Worm (Caenorhabditis elegans) whole organism, young adult: ENCODE measurements around the gene ets-6.

Source experiments
- B0019.2 ChIP-seq: fragments of 200-800 bp; sonication (Bioruptor generic); conservative IDR thresholded peaks from 2 replicates; pipeline ENCODE4 v1.3.6; 2022; ENCODE audit warnings: missing genetic modification reagents, missing genetic modification characterization, missing compliant biosample characterization
- B0261.1 ChIP-seq: sonication (generic microtip); optimal IDR thresholded peaks from 2 replicates; lab custom pipeline; 2016; ENCODE audit warnings: mild to moderate bottlenecking, missing genetic modification characterization, moderate library complexity, missing compliant biosample characterization
- C17E4.6 ChIP-seq: fragments of 200-800 bp; sonication (Bioruptor generic); IDR thresholded peaks from 2 replicates; pipeline ENCODE4 v1.3.6; 2022; ENCODE audit warnings: missing genetic modification reagents, missing genetic modification characterization, missing compliant biosample characterization
- F33H1.4 ChIP-seq: fragments of 200-800 bp; sonication (Bioruptor generic); IDR thresholded peaks from 2 replicates; pipeline ENCODE4 v1.3.6; 2022; ENCODE audit warnings: missing genetic modification reagents, missing genetic modification characterization, missing compliant biosample characterization
- F39B2.1 ChIP-seq: fragments of 200-800 bp; sonication (Bioruptor generic); IDR thresholded peaks from 2 replicates; pipeline ENCODE4 v1.3.6; 2022; ENCODE audit warnings: missing genetic modification reagents, missing genetic modification characterization, missing compliant biosample characterization
- K12H6.12 ChIP-seq: fragments of 200-800 bp; sonication (Bioruptor generic); optimal IDR thresholded peaks from 2 replicates; lab custom pipeline; 2018; ENCODE audit warnings: mild to moderate bottlenecking, missing genetic modification characterization, missing compliant biosample characterization
- T07F8.4 ChIP-seq: sonication (generic microtip); optimal IDR thresholded peaks from 2 replicates; lab custom pipeline; 2016; ENCODE audit warnings: mild to moderate bottlenecking, missing genetic modification characterization, moderate library complexity, missing compliant biosample characterization
- T26A5.8 ChIP-seq: sonication (generic microtip); optimal IDR thresholded peaks from 2 replicates; lab custom pipeline; 2016; ENCODE audit warnings: missing genetic modification characterization, missing compliant biosample characterization
- Y53G8AR.9 ChIP-seq: fragments of 200-800 bp; sonication (Bioruptor generic); conservative IDR thresholded peaks from 2 replicates; pipeline ENCODE4 v1.3.6; 2022; ENCODE audit warnings: missing genetic modification reagents, missing genetic modification characterization, missing compliant biosample characterization
- Y56A3A.18 ChIP-seq: fragments of 200-800 bp; sonication (Bioruptor generic); IDR thresholded peaks from 2 replicates; pipeline ENCODE4 v1.3.6; 2022; ENCODE audit warnings: missing genetic modification reagents, missing genetic modification characterization, missing compliant biosample characterization
- Y95B8A.8 ChIP-seq: fragments of 200-800 bp; sonication (Bioruptor generic); IDR thresholded peaks from 2 replicates; pipeline ENCODE4 v1.3.6; 2022; ENCODE audit warnings: missing genetic modification reagents, missing genetic modification characterization, missing compliant biosample characterization
- ZK185.1 ChIP-seq: sonication (generic microtip); optimal IDR thresholded peaks from 2 replicates; lab custom pipeline; 2016; ENCODE audit warnings: mild to moderate bottlenecking, missing genetic modification characterization, missing compliant biosample characterization; ENCODE audit not compliant: poor library complexity, severe bottlenecking
- aptf-2 ChIP-seq: fragments of 200-800 bp; sonication (Bioruptor generic); conservative IDR thresholded peaks from 2 replicates; pipeline ENCODE4 v1.3.6; 2022; ENCODE audit warnings: missing genetic modification reagents, missing genetic modification characterization, missing compliant biosample characterization
- aptf-3 ChIP-seq: fragments of 200-800 bp; sonication (Bioruptor generic); IDR thresholded peaks from 2 replicates; pipeline ENCODE4 v1.3.6; 2022; ENCODE audit warnings: missing genetic modification characterization, missing compliant biosample characterization
- cebp-1 ChIP-seq, 2 experiments: fragments of 200-800 bp in 1 of 2; sonication (Bioruptor generic) in 1 of 2; sonication (generic microtip) in 1 of 2; IDR thresholded peaks in 1 of 2; optimal IDR thresholded peaks in 1 of 2; 2 replicates each; pipeline versions ENCODE4 v1.3.6 to Lab custom; 2017 to 2022; ENCODE audit warnings: missing compliant biosample characterization in 2 of 2, missing genetic modification characterization in 2 of 2, mild to moderate bottlenecking in 1 of 2, missing genetic modification reagents in 1 of 2, moderate library complexity in 1 of 2
- die-1 ChIP-seq: sonication (generic microtip); optimal IDR thresholded peaks from 2 replicates; lab custom pipeline; 2016; ENCODE audit warnings: missing genotype, mild to moderate bottlenecking, missing genetic modification characterization, missing compliant biosample characterization
- dpff-1 ChIP-seq: sonication (generic microtip); optimal IDR thresholded peaks from 2 replicates; lab custom pipeline; 2017; ENCODE audit warnings: mild to moderate bottlenecking, missing genetic modification characterization, missing compliant biosample characterization
- dpl-1 ChIP-seq: fragments of 150-350 bp; optimal IDR thresholded peaks from 2 replicates; lab custom pipeline; 2014; ENCODE audit warnings: missing biosample characterization, missing genetic modification reagents, missing genetic modification characterization
- egl-18 ChIP-seq: fragments of 200-800 bp; sonication (Bioruptor generic); IDR thresholded peaks from 2 replicates; pipeline ENCODE4 v1.3.6; 2022; ENCODE audit warnings: missing genetic modification reagents, missing genetic modification characterization, missing compliant biosample characterization
- fkh-3 ChIP-seq: sonication (generic microtip); optimal IDR thresholded peaks from 2 replicates; lab custom pipeline; 2016; ENCODE audit warnings: mild to moderate bottlenecking, missing genetic modification characterization, missing compliant biosample characterization
- hlh-12 ChIP-seq: sonication (generic microtip); optimal IDR thresholded peaks from 2 replicates; lab custom pipeline; 2016; ENCODE audit warnings: missing genetic modification characterization, missing compliant biosample characterization
- let-607 ChIP-seq, 2 experiments: fragments of 200-800 bp in 1 of 2; sonication (Bioruptor generic) in 1 of 2; sonication (generic microtip) in 1 of 2; optimal IDR thresholded peaks; 2 replicates each; lab custom pipeline; 2016 to 2018; ENCODE audit warnings: mild to moderate bottlenecking in 2 of 2, missing compliant biosample characterization in 2 of 2, missing genetic modification characterization in 2 of 2, moderate library complexity in 2 of 2, missing genotype in 1 of 2
- lin-35 ChIP-seq, 3 experiments: fragments of 150-350 bp in 2 of 3; sonication (generic microtip) in 1 of 3; optimal IDR thresholded peaks; 2 replicates each; lab custom pipeline; 2014 to 2018; ENCODE audit warnings: missing biosample characterization in 3 of 3, missing genetic modification characterization in 3 of 3, missing genetic modification reagents in 3 of 3
- lin-40 ChIP-seq: sonication (generic microtip); optimal IDR thresholded peaks from 2 replicates; lab custom pipeline; 2016; ENCODE audit warnings: missing genetic modification characterization, mild to moderate bottlenecking, missing compliant biosample characterization, missing genotype, missing genetic modification reagents
- lin-54 ChIP-seq: fragments of 200-800 bp; sonication (Bioruptor generic); optimal IDR thresholded peaks from 2 replicates; lab custom pipeline; 2018; ENCODE audit warnings: mild to moderate bottlenecking, missing genetic modification characterization, missing compliant biosample characterization
- lir-1 ChIP-seq: fragments of 200-800 bp; sonication (Bioruptor generic); conservative IDR thresholded peaks from 2 replicates; pipeline ENCODE4 v1.3.6; 2022; ENCODE audit warnings: missing genetic modification reagents, missing genetic modification characterization, missing compliant biosample characterization
- lsl-1 ChIP-seq: fragments of 200-800 bp; sonication (Bioruptor generic); optimal IDR thresholded peaks from 2 replicates; lab custom pipeline; 2018; ENCODE audit warnings: mild to moderate bottlenecking, missing genetic modification characterization, moderate library complexity, missing compliant biosample characterization
- mcd-1 ChIP-seq: fragments of 200-800 bp; sonication (Bioruptor generic); IDR thresholded peaks from 2 replicates; pipeline ENCODE4 v1.3.6; 2022; ENCODE audit warnings: missing genetic modification reagents, missing genetic modification characterization, missing compliant biosample characterization
- nfya-2 ChIP-seq: fragments of 200-800 bp; sonication (Bioruptor generic); IDR thresholded peaks from 2 replicates; pipeline ENCODE4 v1.3.6; 2022; ENCODE audit warnings: missing genetic modification reagents, missing genetic modification characterization, missing compliant biosample characterization
- nhr-120 ChIP-seq: fragments of 200-800 bp; sonication (Bioruptor generic); IDR thresholded peaks from 2 replicates; pipeline ENCODE4 v1.3.6; 2022; ENCODE audit warnings: missing genetic modification characterization, missing compliant biosample characterization
- nhr-90 ChIP-seq: sonication (generic microtip); optimal IDR thresholded peaks from 2 replicates; lab custom pipeline; 2016; ENCODE audit warnings: missing genotype, mild to moderate bottlenecking, missing genetic modification characterization, missing compliant biosample characterization
- rcor-1 ChIP-seq: fragments of 200-800 bp; sonication (Bioruptor generic); IDR thresholded peaks from 2 replicates; pipeline ENCODE4 v1.3.6; 2022; ENCODE audit warnings: missing genetic modification reagents, missing genetic modification characterization, missing compliant biosample characterization
- sdz-38 ChIP-seq: sonication (generic microtip); optimal IDR thresholded peaks from 2 replicates; lab custom pipeline; 2016; ENCODE audit warnings: missing genotype, missing genetic modification characterization, missing compliant biosample characterization
- snpc-3.4 ChIP-seq: sonication (generic microtip); optimal IDR thresholded peaks from 2 replicates; lab custom pipeline; 2017; ENCODE audit warnings: missing genetic modification characterization, mild to moderate bottlenecking, missing compliant biosample characterization, antibody characterized with exemption, moderate library complexity, missing genotype, missing genetic modification reagents
- sptf-2 ChIP-seq: fragments of 200-800 bp; sonication (Bioruptor generic); optimal IDR thresholded peaks from 2 replicates; lab custom pipeline; 2018; ENCODE audit warnings: mild to moderate bottlenecking, missing genetic modification characterization, missing compliant biosample characterization
- tbx-9 ChIP-seq: sonication (generic microtip); optimal IDR thresholded peaks from 2 replicates; lab custom pipeline; 2016; ENCODE audit warnings: borderline replicate concordance, missing genetic modification characterization, inconsistent platforms, missing compliant biosample characterization
- tlf-1 ChIP-seq: fragments of 200-800 bp; sonication (Bioruptor generic); optimal IDR thresholded peaks from 2 replicates; lab custom pipeline; 2018; ENCODE audit warnings: mild to moderate bottlenecking, missing genetic modification characterization, missing compliant biosample characterization
- unc-62 ChIP-seq: fragments of 150-350 bp; optimal IDR thresholded peaks from 2 replicates; lab custom pipeline; 2014; ENCODE audit warnings: missing biosample characterization, missing genetic modification reagents, missing genetic modification characterization

ets-6 gene

ce11 chrV:7629504-7629903 lies 49.2 kb upstream of the ets-6 start, which contains the start of gene srd-30:
Gene srd-30, plus strand, starts transcription at chrV:7629804.
- TF ChIP-seq nfya-2 (GFP tag; lab: Robert Waterston, UW) (no peak), rcor-1 (GFP tag; lab: Robert Waterston, UW) (no peak), T07F8.4 (tag; lab: Kevin White, UChicago) (no peak), T26A5.8 (no peak), fkh-3 (no peak), nhr-120 (GFP tag; lab: Robert Waterston, UW) (no peak), snpc-3.4 (tag; lab: Kevin White, UChicago) (no peak), tbx-9 (no peak), nhr-90 (tag; lab: Kevin White, UChicago) (no peak), C17E4.6 (GFP tag; lab: Robert Waterston, UW) (no peak), Y95B8A.8 (GFP tag; lab: Robert Waterston, UW) (no peak), Y56A3A.18 (no peak), ZK185.1 (tag; lab: Kevin White, UChicago) (no peak), die-1 (tag; lab: Kevin White, UChicago) (no peak), dpl-1 (GFP tag; lab: Kevin White, UChicago) (no peak), hlh-12 (tag; lab: Kevin White, UChicago) (no peak)
- TF ChIP-seq, all 124 proteins: peak for 0

DNA sequence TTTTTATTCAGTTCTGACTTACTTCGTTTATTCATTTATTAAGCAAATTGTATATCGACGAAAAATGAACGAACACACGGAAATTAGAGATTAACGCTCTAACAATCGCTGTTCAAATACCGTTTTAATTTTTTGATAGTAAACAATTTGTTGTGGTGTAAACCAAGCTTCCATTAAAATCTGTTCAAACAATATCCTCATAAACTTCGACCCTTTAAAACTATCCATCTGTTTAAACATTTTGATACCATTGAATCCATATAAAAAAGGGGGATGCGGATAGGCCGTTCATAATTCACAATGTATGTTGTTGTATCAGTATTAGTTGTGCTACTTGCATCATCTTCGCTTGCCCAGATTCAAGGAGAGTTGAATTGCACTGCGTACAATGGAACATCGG lies 46.2 kb upstream of the ets-6 start, which contains the start of gene F07C4.6:
TSS of gene F07C4.6 (plus strand) at position 301 of the 400 bp plus-strand sequence.
- TF ChIP-seq cebp-1 (GFP tag; IDR thresholded peaks at IDR 0.05; lab: Robert Waterston, UW) (no peak), cebp-1 (tag; optimal IDR thresholded peaks at IDR 0.05; lab: Kevin White, UChicago) (no peak), lsl-1 (GFP tag; lab: Kevin White, UChicago) (no peak), aptf-2 (GFP tag; lab: Robert Waterston, UW) (no peak), dpl-1 (GFP tag; lab: Kevin White, UChicago) (no peak), F39B2.1 (GFP tag; lab: Robert Waterston, UW) (no peak)

DNA sequence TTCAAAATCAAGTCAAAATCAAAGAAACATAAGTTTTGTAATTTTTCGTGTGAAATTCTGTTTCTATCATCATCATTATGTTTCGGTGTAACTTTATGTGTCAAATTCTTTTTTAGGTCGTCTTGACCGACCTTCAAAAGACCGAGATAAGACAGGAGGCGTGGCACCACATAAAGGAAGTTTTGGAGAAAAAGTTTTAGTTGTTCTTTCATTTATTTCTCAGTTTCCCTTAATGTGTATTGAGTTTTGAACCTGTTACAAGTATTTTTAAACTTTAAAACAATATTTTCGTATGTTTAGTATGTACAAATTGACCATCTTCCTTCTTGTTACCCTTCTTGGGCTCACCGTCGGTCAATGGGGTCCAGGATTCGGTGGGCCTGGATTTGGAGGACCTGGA lies 44.3 kb upstream of the ets-6 start, which contains the start of gene grsp-4:
TSS of gene grsp-4 (plus strand) at position 301 of the 400 bp plus-strand sequence.
- TF ChIP-seq B0019.2 (GFP tag; lab: Robert Waterston, UW) = no peak
- no peak for TF ChIP-seq lin-40 (tag; lab: Kevin White, UChicago)
- no peak for TF ChIP-seq dpff-1 (tag; lab: Kevin White, UChicago)
- TF ChIP-seq F33H1.4 (GFP tag; lab: Robert Waterston, UW) = no peak
- no peak for TF ChIP-seq T26A5.8
- TF ChIP-seq sptf-2 (GFP tag; lab: Kevin White, UChicago) = no peak
- no peak for TF ChIP-seq nhr-120 (GFP tag; lab: Robert Waterston, UW)
- TF ChIP-seq let-607 (tag; optimal IDR thresholded peaks at IDR 0.05; lab: Kevin White, UChicago) = no peak
- TF ChIP-seq lir-1 (GFP tag; lab: Robert Waterston, UW) = no peak
- TF ChIP-seq egl-18 (GFP tag; lab: Robert Waterston, UW) = no peak
- no peak for TF ChIP-seq F39B2.1 (GFP tag; lab: Robert Waterston, UW)
- no peak for TF ChIP-seq mcd-1 (GFP tag; lab: Robert Waterston, UW)
- TF ChIP-seq aptf-3 = no peak
- TF ChIP-seq, all 124 proteins: peak for 0

- TF ChIP-seq rcor-1 (GFP tag; lab: Robert Waterston, UW) (no peak), Y53G8AR.9 (no peak), unc-62 (GFP tag; lab: Kevin White, UChicago) (no peak), lin-40 (tag; lab: Kevin White, UChicago) (no peak), B0261.1 (tag; lab: Kevin White, UChicago) (no peak), lin-35 (GFP tag; optimal IDR thresholded peaks at IDR 0.05; lab: Kevin White, UChicago) (no peak), aptf-2 (GFP tag; lab: Robert Waterston, UW) (no peak), tlf-1 (GFP tag; lab: Kevin White, UChicago) (no peak), lin-54 (GFP tag; lab: Kevin White, UChicago) (no peak), sdz-38 (no peak), K12H6.12 (tag; lab: Kevin White, UChicago) (no peak), dpl-1 (GFP tag; lab: Kevin White, UChicago) (no peak)
Observed at ce11 chrV:7624152-7624551, 43.8 kb upstream of the ets-6 start, which contains the start of gene C50E3.13. Gene C50E3.13, minus strand, starts transcription at chrV:7624252.
